Comparison of ENCODE assay signal across 2 worm cellular contexts in the genomic region with DNA sequence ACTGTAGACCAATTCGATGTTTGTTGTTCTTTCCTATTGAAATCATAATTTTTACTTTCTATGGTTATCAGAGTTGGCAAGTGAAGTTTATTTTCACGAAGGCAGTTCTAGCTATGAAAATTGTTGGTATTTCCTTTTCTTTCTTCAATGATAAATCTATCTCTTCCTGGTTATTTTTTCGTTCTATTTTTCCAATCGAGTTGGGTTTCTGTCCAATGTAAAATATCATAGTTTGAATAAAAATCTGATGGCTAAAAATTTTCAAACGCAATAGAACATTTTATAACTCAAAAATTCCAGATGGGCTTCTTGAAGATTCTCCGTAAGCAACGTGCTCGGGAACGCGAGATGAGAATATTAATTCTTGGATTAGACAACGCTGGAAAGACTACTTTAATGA.
TF ChIP-seq lines count a peak whose summit lies in the region.

evl-20 (plus strand) TSS at position 301 of the 400 bp plus-strand sequence.

TF ChIP-seq in whole organism, L4 larva, 104 proteins besides CTCF, POLR2A, EP300 and RAD21:
- no peak for TF ChIP-seq egl-43 (GFP tag; IDR thresholded peaks at IDR 0.05; lab: Robert Waterston, UW)
- no peak for TF ChIP-seq tag-97 (GFP tag; IDR thresholded peaks at IDR 0.05; lab: Robert Waterston, UW)
- TF ChIP-seq nhr-102 (tag; optimal IDR thresholded peaks at IDR 0.05; lab: Kevin White, UChicago), result no peak
- TF ChIP-seq lin-38 (GFP tag; IDR thresholded peaks at IDR 0.05; lab: Robert Waterston, UW), result peak; percentile 38; the same call in 1 of the 2 replicates
- peak; percentile 16 for TF ChIP-seq F49E8.2 (tag; optimal IDR thresholded peaks at IDR 0.05; lab: Kevin White, UChicago; ENCODE audit: borderline replicate concordance)
- TF ChIP-seq attf-4 (tag; optimal IDR thresholded peaks at IDR 0.05; lab: Kevin White, UChicago), result no peak
TF ChIP-seq in whole organism, L4 larva: peak in this region for 2.

TF ChIP-seq in whole organism, young adult, 124 proteins besides CTCF, POLR2A, EP300 and RAD21:
- TF ChIP-seq Y56A3A.18 (GFP tag; IDR thresholded peaks at IDR 0.05; lab: Robert Waterston, UW), result 0 out of 2 replicates have a peak, but pooled peaks have one; percentile 41
- no peak for TF ChIP-seq ztf-25 (GFP tag; IDR thresholded peaks at IDR 0.05; lab: Robert Waterston, UW)

Comparison
In these comparisons a context has a peak if more than half of its experiments do, and no peak if none do; other contexts are left out.
1. Of the 7 proteins assayed by ChIP-seq in both whole organism, young adult and whole organism, L4 larva: peak only in whole organism, young adult: none; only in whole organism, L4 larva: F49E8.2; in both: none; in neither: 6.